Worm (Caenorhabditis elegans) whole organism, L2 larva: ENCODE results near the gene tomm-7.

Experiments
- F13H6.1 ChIP-seq: sonication (generic microtip); optimal IDR thresholded peaks from 2 replicates; lab custom pipeline; 2016; ENCODE audit warnings: missing genetic modification characterization, missing compliant biosample characterization
- R02D3.7 ChIP-seq: fragments of 150-350 bp; optimal IDR thresholded peaks from 2 replicates; lab custom pipeline; 2014; ENCODE audit warnings: missing biosample characterization, missing genetic modification characterization
- ceh-82 ChIP-seq: fragments of 150-350 bp; optimal IDR thresholded peaks from 2 replicates; lab custom pipeline; 2014; ENCODE audit warnings: missing biosample characterization, missing genetic modification characterization
- elt-1 ChIP-seq: fragments of 150-350 bp; optimal IDR thresholded peaks from 2 replicates; lab custom pipeline; 2014; ENCODE audit warnings: missing biosample characterization, missing genetic modification characterization
- fos-1 ChIP-seq: fragments of 150-350 bp; optimal IDR thresholded peaks from 2 replicates; lab custom pipeline; 2014; ENCODE audit warnings: missing biosample characterization, missing genetic modification characterization
- nhr-11 ChIP-seq: fragments of 150-350 bp; optimal IDR thresholded peaks from 2 replicates; lab custom pipeline; 2014; ENCODE audit warnings: missing biosample characterization, missing genetic modification characterization
- nhr-12 ChIP-seq: fragments of 150-350 bp; optimal IDR thresholded peaks from 2 replicates; lab custom pipeline; 2014; ENCODE audit warnings: missing biosample characterization, missing genetic modification characterization
- unc-39 ChIP-seq: fragments of 150-350 bp; optimal IDR thresholded peaks from 2 replicates; lab custom pipeline; 2014; ENCODE audit warnings: missing biosample characterization, missing genetic modification characterization

- no peak for TF ChIP-seq nhr-11 (tag; lab: Kevin White, UChicago)
- no peak for TF ChIP-seq R02D3.7
- no peak for TF ChIP-seq F13H6.1 (tag; lab: Kevin White, UChicago)
- no peak for TF ChIP-seq ceh-82 (tag; lab: Kevin White, UChicago)
- no peak for TF ChIP-seq elt-1 (tag; lab: Kevin White, UChicago)
- TF ChIP-seq fos-1: no peak
- no peak for TF ChIP-seq nhr-12 (tag; lab: Kevin White, UChicago)
- TF ChIP-seq unc-39 (tag; lab: Kevin White, UChicago): no peak
Observed at ce11 chrIII:7893224-7893623, 33.8 kb downstream of the tomm-7 start.
